Worm (Caenorhabditis elegans): ENCODE measurements around the gene T22E5.6.

Gene T22E5.6

DNA sequence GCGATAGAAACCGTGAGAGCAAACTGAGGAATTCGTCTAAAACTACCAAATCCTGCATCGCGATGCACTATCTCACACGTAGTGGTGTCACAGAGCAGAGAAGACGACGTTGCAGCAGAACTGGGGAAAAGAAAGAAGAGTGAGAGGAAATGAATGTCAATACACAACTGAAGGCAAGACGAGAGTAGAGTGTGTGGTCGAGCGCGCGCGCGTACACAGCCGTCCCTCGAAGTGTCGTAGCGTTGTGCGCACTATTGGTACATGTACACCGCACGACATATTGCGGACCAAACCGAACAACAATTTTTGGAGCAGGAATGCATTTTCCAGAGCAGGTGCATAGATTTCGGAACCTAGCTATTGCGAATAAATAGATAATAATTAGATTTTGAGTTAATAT is 37.8 kb downstream of the T22E5.6 start:
- TF ChIP-seq ceh-8 (GFP tag; optimal IDR thresholded peaks at IDR 0.05) (no peak), dpl-1 (GFP tag; optimal IDR thresholded peaks at IDR 0.05) (peak; percentile 7 to 46 (median 39)), ets-5 (GFP tag; IDR thresholded peaks at IDR 0.05) (no peak), ztf-11 (tag; optimal IDR thresholded peaks at IDR 0.05) (no peak), nhr-76 (tag; optimal IDR thresholded peaks at IDR 0.05) (no peak), lin-14 (GFP tag; optimal IDR thresholded peaks at IDR 0.05) (peak; percentile 91), ceh-82 (tag; optimal IDR thresholded peaks at IDR 0.05) (peak; percentile 27 to 80 (median 50)), mef-2 (tag; optimal IDR thresholded peaks at IDR 0.05) (no peak), unc-130 (tag; optimal IDR thresholded peaks at IDR 0.05) (peak; percentile 31), jun-1 (tag; optimal IDR thresholded peaks at IDR 0.05) (no peak), ceh-88 (GFP tag; IDR thresholded peaks at IDR 0.05) (no peak), nhr-20 (tag; optimal IDR thresholded peaks at IDR 0.05) (peak; percentile 80), nhr-85 (tag) (peak; percentile 75), nhr-71 (tag; optimal IDR thresholded peaks at IDR 0.05) (peak; percentile 71), xbp-1 (tag; optimal IDR thresholded peaks at IDR 0.05) (peak; percentile 72), blmp-1 (tag; optimal IDR thresholded peaks at IDR 0.05) (peak; percentile 8), tbx-2 (tag; optimal IDR thresholded peaks at IDR 0.05) (peak; percentile 58), lin-15B (tag; optimal IDR thresholded peaks at IDR 0.05) (no peak), fkh-8 (tag; optimal IDR thresholded peaks at IDR 0.05) (peak; percentile 85), efl-3 (GFP tag; optimal IDR thresholded peaks at IDR 0.05) (no peak), C04F5.9 (tag; optimal IDR thresholded peaks at IDR 0.05) (no peak), C16A3.4 (tag; optimal IDR thresholded peaks at IDR 0.05) (peak; percentile 45), nhr-77 (tag; optimal IDR thresholded peaks at IDR 0.05) (peak; percentile 37), aha-1 (tag; optimal IDR thresholded peaks at IDR 0.05) (no peak), mdl-1 (tag; optimal IDR thresholded peaks at IDR 0.05) (peak in 1 of 2 experiments; percentile 49), elt-3 (tag; optimal IDR thresholded peaks at IDR 0.05) (no peak), egl-13 (tag; optimal IDR thresholded peaks at IDR 0.05) (peak; percentile 47), sup-37 (GFP tag; optimal IDR thresholded peaks at IDR 0.05) (peak; percentile 46), F16B12.6 (tag; optimal IDR thresholded peaks at IDR 0.05) (peak; percentile 83), nhr-90 (tag; optimal IDR thresholded peaks at IDR 0.05; ENCODE audit: poor library complexity) (peak; percentile 28), unc-86 (tag; optimal IDR thresholded peaks at IDR 0.05) (peak; percentile 47), ama-1 (optimal IDR thresholded peaks at IDR 0.05) (no peak), snu-23 (GFP tag; optimal IDR thresholded peaks at IDR 0.05) (peak; percentile 74), skn-1 (tag; optimal IDR thresholded peaks at IDR 0.05) (peak; percentile 61), fos-1 (tag; optimal IDR thresholded peaks at IDR 0.05) (peak; percentile 48), swsn-7 (tag; optimal IDR thresholded peaks at IDR 0.05) (peak; percentile 61), irx-1 (tag; optimal IDR thresholded peaks at IDR 0.05) (peak; percentile 23), snpc-4 (tag; optimal IDR thresholded peaks at IDR 0.05) (no peak), mep-1 (tag; optimal IDR thresholded peaks at IDR 0.05) (peak; percentile 73), zip-4 (GFP tag; optimal IDR thresholded peaks at IDR 0.05) (peak; percentile 11), lsy-2 (tag; optimal IDR thresholded peaks at IDR 0.05) (peak; percentile 33 to 66), egl-27 (tag; optimal IDR thresholded peaks at IDR 0.05) (no peak), lin-35 (GFP tag; optimal IDR thresholded peaks at IDR 0.05) (peak; percentile 61 to 72), efl-1 (optimal IDR thresholded peaks at IDR 0.05) (peak; percentile 29 to 47), efl-1 (GFP tag; optimal IDR thresholded peaks at IDR 0.05 in 1 of 2) (peak; percentile 53 to 60), fkh-10 (GFP tag; optimal IDR thresholded peaks at IDR 0.05) (peak; percentile 20), nhr-19 (GFP tag; conservative IDR thresholded peaks at IDR 0.05) (peak; percentile 40), tlp-1 (tag; optimal IDR thresholded peaks at IDR 0.05) (no peak), lir-3 (tag; optimal IDR thresholded peaks at IDR 0.05; ENCODE audit: poor library complexity) (no peak), nhr-47 (tag; optimal IDR thresholded peaks at IDR 0.05) (peak; percentile 68), rnt-1 (tag; optimal IDR thresholded peaks at IDR 0.05) (peak; percentile 54), pax-3 (tag; optimal IDR thresholded peaks at IDR 0.05) (no peak), lin-39 (tag; optimal IDR thresholded peaks at IDR 0.05) (no peak), dsc-1 (tag; optimal IDR thresholded peaks at IDR 0.05) (peak; percentile 30)
